Worm (Caenorhabditis elegans) whole organism, L2 larva: ENCODE data around the gene dop-1.

Source experiments
- crh-2 ChIP-seq: sonication (generic microtip); optimal IDR thresholded peaks from 2 replicates; lab custom pipeline; 2017; ENCODE audit warnings: missing biosample characterization, missing genetic modification characterization
- elt-1 ChIP-seq: fragments of 150-350 bp; optimal IDR thresholded peaks from 2 replicates; lab custom pipeline; 2014; ENCODE audit warnings: missing biosample characterization, missing genetic modification characterization
- elt-3 ChIP-seq: sonication (generic microtip); optimal IDR thresholded peaks from 2 replicates; lab custom pipeline; 2017; ENCODE audit warnings: missing biosample characterization, missing genetic modification characterization
- fos-1 ChIP-seq: fragments of 150-350 bp; optimal IDR thresholded peaks from 2 replicates; lab custom pipeline; 2014; ENCODE audit warnings: missing biosample characterization, missing genetic modification characterization
- lin-11 ChIP-seq: fragments of 150-350 bp; sonication (generic microtip); optimal IDR thresholded peaks from 2 replicates; lab custom pipeline; 2014; ENCODE audit warnings: missing biosample characterization, missing genetic modification characterization, inconsistent platforms, mixed read lengths
- lsy-2 ChIP-seq, 2 experiments: fragments of 150-350 bp in 1 of 2; sonication (generic microtip) in 1 of 2; optimal IDR thresholded peaks; 2 replicates each; lab custom pipeline; 2014 to 2017; ENCODE audit warnings: missing biosample characterization in 2 of 2, missing genetic modification characterization in 2 of 2
- mbf-1 ChIP-seq: sonication (generic microtip); optimal IDR thresholded peaks from 2 replicates; lab custom pipeline; 2017; ENCODE audit warnings: missing biosample characterization, missing genetic modification characterization
- mdl-1 ChIP-seq, 2 experiments: fragments of 150-350 bp in 1 of 2; sonication (generic microtip) in 1 of 2; optimal IDR thresholded peaks; 2 replicates each; lab custom pipeline; 2017; ENCODE audit warnings: missing biosample characterization in 2 of 2, missing genetic modification characterization in 2 of 2
- nhr-21 ChIP-seq: fragments of 150-350 bp; optimal IDR thresholded peaks from 2 replicates; lab custom pipeline; 2014; ENCODE audit warnings: missing biosample characterization, missing genetic modification characterization
- nhr-23 ChIP-seq: fragments of 150-350 bp; optimal IDR thresholded peaks from 2 replicates; lab custom pipeline; 2014; ENCODE audit warnings: missing biosample characterization, missing genetic modification reagents, missing genetic modification characterization
- snpc-4 ChIP-seq: fragments of 150-350 bp; optimal IDR thresholded peaks from 2 replicates; lab custom pipeline; 2014; ENCODE audit warnings: missing biosample characterization, missing genetic modification characterization
- unc-62 ChIP-seq: fragments of 150-350 bp; optimal IDR thresholded peaks from 2 replicates; lab custom pipeline; 2014; ENCODE audit warnings: missing biosample characterization, missing genetic modification reagents, missing genetic modification characterization
- ztf-11 ChIP-seq: sonication (generic microtip); optimal IDR thresholded peaks from 2 replicates; lab custom pipeline; 2017; ENCODE audit warnings: missing biosample characterization, missing genetic modification characterization
- ztf-4 ChIP-seq: fragments of 150-350 bp; optimal IDR thresholded peaks from 2 replicates; lab custom pipeline; 2014; ENCODE audit warnings: missing biosample characterization, missing genetic modification characterization

ce11 chrX:4418751-4419150, at the start of gene dop-1:
- TF ChIP-seq lin-11 (tag; lab: Kevin White, UChicago) (no peak), nhr-21 (tag; lab: Kevin White, UChicago) (no peak), ztf-4 (tag; lab: Kevin White, UChicago) (no peak), crh-2 (no peak), fos-1 (tag; lab: Kevin White, UChicago) (no peak), ztf-11 (tag; lab: Kevin White, UChicago) (no peak), lsy-2 (tag; optimal IDR thresholded peaks at IDR 0.05; lab: Kevin White, UChicago) (no peak), nhr-23 (no peak), snpc-4 (tag; lab: Kevin White, UChicago) (no peak), elt-1 (tag; lab: Kevin White, UChicago) (no peak), elt-3 (tag; lab: Kevin White, UChicago) (no peak), mdl-1 (tag; optimal IDR thresholded peaks at IDR 0.05; lab: Kevin White, UChicago) (no peak), mbf-1 (no peak), unc-62 (no peak)
